Fruit fly (Drosophila melanogaster): ENCODE data around the gene Pop1.

dm6 chrX:5612977-5613376 is 9.5 kb upstream of the Pop1 start:
- TF ChIP-seq psq (GFP tag; optimal IDR thresholded peaks at IDR 0.05) (no peak), usp (GFP tag; optimal IDR thresholded peaks at IDR 0.05) (no peak), Hr83 (GFP tag; optimal IDR thresholded peaks at IDR 0.05; ENCODE audit: poor library complexity, severe bottlenecking) (no peak), h (GFP tag; optimal IDR thresholded peaks at IDR 0.05) (no peak), Hr78 (GFP tag; optimal IDR thresholded peaks at IDR 0.05) (no peak), Dif (GFP tag; optimal IDR thresholded peaks at IDR 0.05; ENCODE audit: partially characterized antibody) (no peak), tai (GFP tag; optimal IDR thresholded peaks at IDR 0.05) (no peak), HLH106 (tag; optimal IDR thresholded peaks at IDR 0.05) (no peak), Abd-B (GFP tag; optimal IDR thresholded peaks at IDR 0.05) (no peak), Myc (optimal IDR thresholded peaks at IDR 0.05) (no peak), br (GFP tag; optimal IDR thresholded peaks at IDR 0.05) (no peak), dmrt93B (GFP tag; optimal IDR thresholded peaks at IDR 0.05) (no peak), CrebA (GFP tag; optimal IDR thresholded peaks at IDR 0.05; ENCODE audit: borderline replicate concordance) (no peak), CG9705 (GFP tag; optimal IDR thresholded peaks at IDR 0.05) (no peak)
